Fruit fly (Drosophila melanogaster) whole organism, wandering third instar larva: Measurements from ENCODE around the gene ND-30.

Source experiments
- Hr78 ChIP-seq: fragments of >200 bp; optimal IDR thresholded peaks from 2 replicates; lab custom pipeline; 2017; ENCODE audit warnings: missing biosample characterization, missing genetic modification characterization
- Hr83 ChIP-seq: fragments of 200-300 bp; sonication (Bioruptor generic); optimal IDR thresholded peaks from 2 replicates; lab custom pipeline; 2016; ENCODE audit warnings: missing biosample characterization, mild to moderate bottlenecking, missing genetic modification characterization, moderate library complexity; ENCODE audit not compliant: poor library complexity, severe bottlenecking
- Jra ChIP-seq: sonication (Bioruptor generic); optimal IDR thresholded peaks from 2 replicates; lab custom pipeline; 2016; ENCODE audit warnings: missing biosample characterization, missing genetic modification characterization
- Mio ChIP-seq: sonication (Bioruptor generic); optimal IDR thresholded peaks from 2 replicates; lab custom pipeline; 2016; ENCODE audit warnings: missing biosample characterization, missing genetic modification characterization
- brk ChIP-seq: fragments of 200-800 bp; sonication (Bioruptor generic); optimal IDR thresholded peaks from 2 replicates; lab custom pipeline; 2016; ENCODE audit warnings: missing biosample characterization, mild to moderate bottlenecking, missing genetic modification characterization
- foxo ChIP-seq, 2 experiments: fragments of 200-800 bp; sonication (Bioruptor generic); optimal IDR thresholded peaks; 2 replicates in 1 of 2; 3 replicates in 1 of 2; lab custom pipeline; 2016 to 2017; ENCODE audit warnings: missing biosample characterization in 2 of 2, missing genetic modification characterization in 2 of 2
- lola ChIP-seq: fragments of >200 bp; optimal IDR thresholded peaks from 2 replicates; lab custom pipeline; 2017; ENCODE audit warnings: missing biosample characterization, missing genetic modification characterization
- sv ChIP-seq: fragments of 200-800 bp; sonication (Bioruptor generic); optimal IDR thresholded peaks from 3 replicates; lab custom pipeline; 2016; ENCODE audit warnings: missing biosample characterization, missing genetic modification characterization

DNA sequence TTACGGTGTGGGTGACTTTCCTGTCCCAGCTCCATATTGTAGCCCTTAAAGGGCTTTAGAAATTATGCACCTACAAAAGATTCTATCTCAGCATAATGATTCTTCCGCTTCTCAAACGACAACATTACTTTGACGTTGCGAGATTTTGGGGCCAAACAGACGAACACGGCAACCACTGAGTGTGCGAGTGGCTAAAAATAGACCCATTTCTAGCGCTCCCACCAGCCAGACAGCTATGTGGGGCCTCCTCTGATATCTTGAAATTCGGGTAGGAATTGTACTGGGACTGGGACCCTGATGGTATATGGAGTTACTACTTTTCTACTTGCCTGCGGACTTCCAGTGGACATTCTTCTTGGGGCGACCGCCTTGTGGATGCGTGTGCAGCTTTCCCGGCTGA, 18.5 kb upstream of the ND-30 start:
- no peak for TF ChIP-seq brk
- no peak for TF ChIP-seq lola (GFP tag; lab: Kevin White, UChicago)
- TF ChIP-seq Hr78: no peak
- no peak for TF ChIP-seq Mio (GFP tag; lab: Kevin White, UChicago)
- no peak for TF ChIP-seq Jra
- no peak for TF ChIP-seq foxo (GFP tag; optimal IDR thresholded peaks at IDR 0.05; lab: Kevin White, UChicago)
- no peak for TF ChIP-seq Hr83
- TF ChIP-seq sv: no peak
